Fruit fly (Drosophila melanogaster) whole organism, prepupa: Measurements from ENCODE around the gene Nepl5.

Experiments used
- CG31627 ChIP-seq: fragments of 200-800 bp; sonication (Bioruptor generic); optimal IDR thresholded peaks from 3 replicates; lab custom pipeline; 2016; ENCODE audit warnings: missing biosample characterization, missing genetic modification characterization
- acj6 ChIP-seq: fragments of 200-800 bp; sonication (Bioruptor generic); optimal IDR thresholded peaks from 3 replicates; lab custom pipeline; 2016; ENCODE audit warnings: missing biosample characterization, missing genetic modification characterization

DNA sequence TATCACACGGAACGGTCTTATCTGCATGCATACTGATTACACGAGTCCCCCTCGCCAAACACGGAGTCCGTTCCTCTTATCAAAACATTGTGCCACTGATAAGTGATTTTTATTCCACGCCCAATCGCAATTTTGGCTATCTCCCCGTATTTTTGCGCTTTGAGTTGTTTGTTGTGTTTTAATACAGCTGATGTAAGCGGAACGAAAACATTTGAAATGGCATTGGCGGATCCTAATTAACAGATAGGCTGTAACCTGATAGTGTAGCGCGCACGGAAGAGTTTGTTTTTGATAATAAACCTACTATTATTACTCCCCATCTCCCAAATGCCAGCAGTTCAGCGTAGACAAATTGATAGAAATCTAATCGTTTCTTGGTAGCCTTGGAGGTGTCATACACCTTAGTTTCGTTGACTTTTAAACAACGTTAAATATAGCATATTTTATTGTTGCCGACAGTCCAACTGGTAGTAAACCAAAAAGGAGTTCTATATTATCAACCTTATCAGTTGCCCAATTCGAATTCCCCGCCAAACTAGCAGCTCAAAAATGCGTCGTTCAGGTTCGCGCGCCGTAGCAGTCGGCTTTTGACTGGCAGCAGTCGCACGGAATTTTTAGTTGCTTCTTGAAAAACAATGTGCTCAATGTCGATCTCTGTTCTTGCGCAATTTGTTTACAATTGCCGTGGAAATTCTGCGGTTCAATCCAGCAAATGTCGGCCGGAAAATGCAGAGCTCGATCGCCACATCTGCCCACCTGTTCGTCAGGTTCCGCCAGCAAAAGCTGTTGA, 37.8 kb upstream of the Nepl5 start:
- no peak for TF ChIP-seq CG31627 (GFP tag; lab: Kevin White, UChicago)
- TF ChIP-seq acj6 (GFP tag; lab: Kevin White, UChicago): no peak
